Worm (Caenorhabditis elegans) whole organism, mixed stage, embryonic: ENCODE results near the gene spp-14.

Experiments used
- blmp-1 ChIP-seq: fragments of 150-350 bp; optimal IDR thresholded peaks from 2 replicates; lab custom pipeline; 2014; ENCODE audit warnings: missing biosample characterization, missing genetic modification characterization
- ceh-43 ChIP-seq: fragments of 200-800 bp; sonication (Bioruptor generic); optimal IDR thresholded peaks from 2 replicates; lab custom pipeline; 2018; ENCODE audit warnings: mild to moderate bottlenecking, missing genetic modification characterization, moderate library complexity, missing compliant biosample characterization
- cnd-1 ChIP-seq: fragments of 200-800 bp; sonication (Bioruptor generic); optimal IDR thresholded peaks from 2 replicates; lab custom pipeline; 2018; ENCODE audit warnings: mild to moderate bottlenecking, missing genetic modification characterization, missing compliant biosample characterization
- elt-1 ChIP-seq: sonication (generic microtip); optimal IDR thresholded peaks from 2 replicates; lab custom pipeline; 2017; ENCODE audit warnings: missing genetic modification characterization, mild to moderate bottlenecking, missing compliant biosample characterization, antibody characterized with exemption, moderate library complexity, borderline replicate concordance; ENCODE audit not compliant: insufficient read depth
- lin-13 ChIP-seq: fragments of 150-350 bp; optimal IDR thresholded peaks from 2 replicates; lab custom pipeline; 2014; ENCODE audit warnings: missing biosample characterization, missing genetic modification characterization
- mep-1 ChIP-seq: fragments of 150-350 bp; optimal IDR thresholded peaks from 2 replicates; lab custom pipeline; 2017; ENCODE audit warnings: missing biosample characterization, missing genetic modification reagents, missing genetic modification characterization, inconsistent platforms
- nhr-2 ChIP-seq: fragments of 150-350 bp; optimal IDR thresholded peaks from 2 replicates; lab custom pipeline; 2014; ENCODE audit warnings: missing biosample characterization, missing genetic modification characterization
- nhr-28 ChIP-seq: fragments of 150-350 bp; optimal IDR thresholded peaks from 2 replicates; lab custom pipeline; 2014; ENCODE audit warnings: missing biosample characterization, missing genetic modification characterization
- nhr-76 ChIP-seq: sonication (generic microtip); optimal IDR thresholded peaks from 2 replicates; lab custom pipeline; 2017; ENCODE audit warnings: missing biosample characterization, missing genetic modification characterization
- pha-4 ChIP-seq: fragments of 150-350 bp; optimal IDR thresholded peaks from 2 replicates; lab custom pipeline; 2018; ENCODE audit warnings: missing biosample characterization, missing genetic modification reagents, missing genetic modification characterization
- snpc-4 ChIP-seq: fragments of 150-350 bp; optimal IDR thresholded peaks from 2 replicates; lab custom pipeline; 2014; ENCODE audit warnings: missing biosample characterization, missing genetic modification characterization
- unc-39 ChIP-seq: fragments of 150-350 bp; optimal IDR thresholded peaks from 2 replicates; lab custom pipeline; 2014; ENCODE audit warnings: missing biosample characterization, missing genetic modification characterization
- unc-62 ChIP-seq: fragments of 150-350 bp; optimal IDR thresholded peaks from 2 replicates; lab custom pipeline; 2014; ENCODE audit warnings: missing biosample characterization, missing genetic modification reagents, missing genetic modification characterization

- no peak for TF ChIP-seq nhr-2 (tag; lab: Kevin White, UChicago)
- TF ChIP-seq ceh-43 (GFP tag; lab: Kevin White, UChicago): no peak
- TF ChIP-seq mep-1 (tag; lab: Kevin White, UChicago): no peak
- no peak for TF ChIP-seq cnd-1 (tag; lab: Kevin White, UChicago)
- no peak for TF ChIP-seq unc-39 (tag; lab: Kevin White, UChicago)
- TF ChIP-seq pha-4 (tag; lab: Kevin White, UChicago): no peak
- no peak for TF ChIP-seq unc-62 (GFP tag; lab: Kevin White, UChicago)
- no peak for TF ChIP-seq blmp-1 (tag; lab: Kevin White, UChicago)
- TF ChIP-seq snpc-4 (tag; lab: Kevin White, UChicago): no peak
- TF ChIP-seq nhr-76 (tag; lab: Kevin White, UChicago): no peak
- TF ChIP-seq elt-1 (tag; lab: Kevin White, UChicago): no peak
- no peak for TF ChIP-seq lin-13 (tag; lab: Kevin White, UChicago)
- TF ChIP-seq nhr-28: no peak
Measured at ce11 chrX:7689119-7689518, 36.7 kb upstream of the spp-14 start, which contains the start of gene clik-2.
